Worm (Caenorhabditis elegans) whole organism, L4 larva: ENCODE data around the gene F01D5.7.
A peak's percentile ranks its signal among the peaks of the same experiment; 100 is the strongest.

ENCODE experiments used
- R02D3.7 ChIP-seq: fragments of 150-350 bp; sonication (generic microtip); optimal IDR thresholded peaks from 3 replicates; lab custom pipeline; 2014; ENCODE audit warnings: missing biosample characterization, missing genetic modification characterization
- Y105C5A.15 ChIP-seq: fragments of 200-800 bp; sonication (Bioruptor generic); IDR thresholded peaks from 2 replicates; pipeline ENCODE4 v1.3.6; 2022; ENCODE audit warnings: missing genetic modification characterization, missing compliant biosample characterization
- ZK337.2 ChIP-seq: fragments of 200-800 bp; sonication (Bioruptor generic); IDR thresholded peaks from 2 replicates; pipeline ENCODE4 v1.3.6; 2022; ENCODE audit warnings: missing genetic modification reagents, missing genetic modification characterization, missing compliant biosample characterization
- ZK546.5 ChIP-seq, 2 experiments: sonication (generic microtip); optimal IDR thresholded peaks; 2 replicates each; lab custom pipeline; 2017; ENCODE audit warnings: missing biosample characterization in 2 of 2, missing genetic modification characterization in 2 of 2
- aha-1 ChIP-seq: fragments of 150-350 bp; peaks from one replicate; lab custom pipeline; 2014; ENCODE audit warnings: missing biosample characterization, missing genetic modification characterization
- aly-2 ChIP-seq: sonication (generic microtip); optimal IDR thresholded peaks from 2 replicates; lab custom pipeline; 2018; ENCODE audit warnings: missing biosample characterization, missing genetic modification characterization
- arid-1 ChIP-seq: fragments of 200-800 bp; sonication (Bioruptor generic); conservative IDR thresholded peaks from 2 replicates; pipeline ENCODE4 v1.3.6; 2022; ENCODE audit warnings: missing genetic modification reagents, missing genetic modification characterization, missing compliant biosample characterization
- ceh-20 ChIP-seq: fragments of 200-800 bp; sonication (Bioruptor generic); IDR thresholded peaks from 2 replicates; pipeline ENCODE4 v1.3.6; 2022; ENCODE audit warnings: missing genetic modification reagents, missing genetic modification characterization, missing compliant biosample characterization
- ceh-44 ChIP-seq: fragments of 200-800 bp; sonication (Bioruptor generic); IDR thresholded peaks from 2 replicates; pipeline ENCODE4 v1.3.6; 2022; ENCODE audit warnings: missing genetic modification reagents, missing genetic modification characterization, missing compliant biosample characterization
- cey-2 ChIP-seq: sonication (generic microtip); optimal IDR thresholded peaks from 3 replicates; lab custom pipeline; 2017; ENCODE audit warnings: missing genetic modification characterization, mild to moderate bottlenecking, missing compliant biosample characterization, antibody characterized with exemption, borderline replicate concordance; ENCODE audit not compliant: insufficient read depth
- daf-12 ChIP-seq: fragments of 150-350 bp; optimal IDR thresholded peaks from 2 replicates; lab custom pipeline; 2014; ENCODE audit warnings: missing biosample characterization, missing genetic modification reagents, missing genetic modification characterization
- daf-16 ChIP-seq, 3 experiments: sonication (generic microtip); optimal IDR thresholded peaks; 2 replicates each; lab custom pipeline; 2016 to 2017; ENCODE audit warnings: missing genetic modification characterization in 3 of 3, missing genetic modification reagents in 3 of 3, mild to moderate bottlenecking in 2 of 3, missing compliant biosample characterization in 2 of 3, missing biosample characterization in 1 of 3, moderate library complexity in 1 of 3
- daf-19 ChIP-seq: fragments of 200-800 bp; sonication (Bioruptor generic); conservative IDR thresholded peaks from 2 replicates; pipeline ENCODE4 v1.3.6; 2022; ENCODE audit warnings: missing genetic modification characterization, missing compliant biosample characterization
- dmd-6 ChIP-seq: fragments of 200-800 bp; sonication (Bioruptor generic); IDR thresholded peaks from 2 replicates; pipeline ENCODE4 v1.3.6; 2022; ENCODE audit warnings: missing genetic modification reagents, missing genetic modification characterization, missing compliant biosample characterization
- dmd-8 ChIP-seq: fragments of 200-800 bp; sonication (Bioruptor generic); IDR thresholded peaks from 2 replicates; pipeline ENCODE4 v1.3.6; 2022; ENCODE audit warnings: missing genetic modification characterization, missing compliant biosample characterization
- dmd-9 ChIP-seq: fragments of 200-800 bp; sonication (Bioruptor generic); IDR thresholded peaks from 2 replicates; pipeline ENCODE4 v1.3.6; 2022; ENCODE audit warnings: missing genetic modification reagents, missing genetic modification characterization, missing compliant biosample characterization
- dve-1 ChIP-seq: sonication (generic microtip); optimal IDR thresholded peaks from 2 replicates; lab custom pipeline; 2017; ENCODE audit warnings: antibody characterized with exemption, mild to moderate bottlenecking, missing genetic modification characterization, missing compliant biosample characterization; ENCODE audit not compliant: insufficient read depth
- gei-8 ChIP-seq: fragments of 200-800 bp; sonication (Bioruptor generic); optimal IDR thresholded peaks from 2 replicates; lab custom pipeline; 2018; ENCODE audit warnings: mild to moderate bottlenecking, missing genetic modification characterization, missing compliant biosample characterization
- hlh-11 ChIP-seq: fragments of 200-800 bp; sonication (Bioruptor generic); optimal IDR thresholded peaks from 2 replicates; lab custom pipeline; 2018; ENCODE audit warnings: mild to moderate bottlenecking, missing genetic modification characterization, missing compliant biosample characterization
- hlh-30 ChIP-seq: sonication (generic microtip); optimal IDR thresholded peaks from 2 replicates; lab custom pipeline; 2017; ENCODE audit warnings: antibody characterized with exemption, mild to moderate bottlenecking, missing genetic modification characterization, missing compliant biosample characterization; ENCODE audit not compliant: insufficient read depth
- jun-1 ChIP-seq: fragments of 150-350 bp; optimal IDR thresholded peaks from 2 replicates; lab custom pipeline; 2014; ENCODE audit warnings: missing biosample characterization, missing genetic modification reagents, missing genetic modification characterization
- lin-29 ChIP-seq: fragments of 200-800 bp; sonication (Bioruptor generic); IDR thresholded peaks from 2 replicates; pipeline ENCODE4 v1.3.6; 2022; ENCODE audit warnings: missing genetic modification reagents, missing genetic modification characterization, missing compliant biosample characterization
- lsy-2 ChIP-seq, 2 experiments: fragments of 150-350 bp in 1 of 2; sonication (generic microtip) in 1 of 2; optimal IDR thresholded peaks; 2 replicates each; lab custom pipeline; 2014 to 2017; ENCODE audit warnings: missing biosample characterization in 2 of 2, missing genetic modification characterization in 2 of 2
- madf-9 ChIP-seq: fragments of 200-800 bp; sonication (Bioruptor generic); conservative IDR thresholded peaks from 2 replicates; pipeline ENCODE4 v1.3.6; 2022; ENCODE audit warnings: missing genetic modification reagents, missing genetic modification characterization, missing compliant biosample characterization
- mdt-29 ChIP-seq: fragments of 200-800 bp; sonication (Bioruptor generic); IDR thresholded peaks from 2 replicates; pipeline ENCODE4 v1.3.6; 2022; ENCODE audit warnings: missing genetic modification reagents, missing genetic modification characterization, missing compliant biosample characterization
- mxl-3 ChIP-seq: fragments of 200-800 bp; sonication (Bioruptor generic); optimal IDR thresholded peaks from 2 replicates; lab custom pipeline; 2018; ENCODE audit warnings: mild to moderate bottlenecking, missing genetic modification characterization, missing compliant biosample characterization
- nhr-10 ChIP-seq: fragments of 150-350 bp; optimal IDR thresholded peaks from 2 replicates; lab custom pipeline; 2014; ENCODE audit warnings: missing biosample characterization, missing genetic modification characterization
- nhr-11 ChIP-seq: fragments of 150-350 bp; optimal IDR thresholded peaks from 2 replicates; lab custom pipeline; 2014; ENCODE audit warnings: missing biosample characterization, missing genetic modification characterization
- nhr-237 ChIP-seq: sonication (generic microtip); optimal IDR thresholded peaks from 2 replicates; lab custom pipeline; 2017; ENCODE audit warnings: missing biosample characterization, missing genetic modification characterization
- nhr-25 ChIP-seq: sonication (generic microtip); optimal IDR thresholded peaks from 2 replicates; lab custom pipeline; 2017; ENCODE audit warnings: missing genetic modification characterization, mild to moderate bottlenecking, missing compliant biosample characterization, antibody characterized with exemption, moderate library complexity, borderline replicate concordance; ENCODE audit not compliant: insufficient read depth
- nhr-28 ChIP-seq: fragments of 150-350 bp; optimal IDR thresholded peaks from 2 replicates; lab custom pipeline; 2014; ENCODE audit warnings: missing biosample characterization, missing genetic modification characterization
- nhr-77 ChIP-seq: fragments of 150-350 bp; optimal IDR thresholded peaks from 2 replicates; lab custom pipeline; 2014; ENCODE audit warnings: missing biosample characterization, missing genetic modification characterization
- pqm-1 ChIP-seq: sonication (generic microtip); optimal IDR thresholded peaks from 2 replicates; lab custom pipeline; 2017; ENCODE audit warnings: missing biosample characterization, missing genetic modification characterization
- saeg-2 ChIP-seq: fragments of 200-800 bp; sonication (Bioruptor generic); IDR thresholded peaks from 2 replicates; pipeline ENCODE4 v1.3.6; 2022; ENCODE audit warnings: missing genetic modification reagents, missing genetic modification characterization, missing compliant biosample characterization
- sdz-12 ChIP-seq: fragments of 200-800 bp; sonication (Bioruptor generic); optimal IDR thresholded peaks from 2 replicates; lab custom pipeline; 2018; ENCODE audit warnings: mild to moderate bottlenecking, missing genetic modification characterization, missing compliant biosample characterization
- skn-1 ChIP-seq: fragments of 150-350 bp; optimal IDR thresholded peaks from 2 replicates; lab custom pipeline; 2014; ENCODE audit warnings: missing biosample characterization, missing genetic modification characterization
- snpc-1.2 ChIP-seq: fragments of 200-800 bp; sonication (Bioruptor generic); IDR thresholded peaks from 2 replicates; pipeline ENCODE4 v1.3.6; 2022; ENCODE audit warnings: missing genetic modification reagents, missing genetic modification characterization, missing compliant biosample characterization
- snpc-4 ChIP-seq: fragments of 150-350 bp; optimal IDR thresholded peaks from 2 replicates; lab custom pipeline; 2014; ENCODE audit warnings: missing biosample characterization, missing genetic modification characterization
- tag-97 ChIP-seq: fragments of 200-800 bp; sonication (Bioruptor generic); IDR thresholded peaks from 2 replicates; pipeline ENCODE4 v1.3.6; 2022; ENCODE audit warnings: missing genetic modification characterization, missing compliant biosample characterization
- tra-1 ChIP-seq: fragments of 200-800 bp; sonication (Bioruptor generic); IDR thresholded peaks from 2 replicates; pipeline ENCODE4 v1.3.6; 2022; ENCODE audit warnings: missing genetic modification reagents, missing genetic modification characterization, missing compliant biosample characterization
- unc-62 ChIP-seq, 3 experiments: fragments of 150-350 bp in 1 of 3; sonication (generic microtip); optimal IDR thresholded peaks in 2 of 3; peaks in 1 of 3; 1 replicate in 1 of 3; 2 replicates in 2 of 3; lab custom pipeline; 2014 to 2017; ENCODE audit warnings: missing biosample characterization in 3 of 3, missing genetic modification characterization in 3 of 3, missing genetic modification reagents in 3 of 3, missing genotype in 1 of 3
- zag-1 ChIP-seq: fragments of 150-350 bp; optimal IDR thresholded peaks from 2 replicates; lab custom pipeline; 2014; ENCODE audit warnings: missing biosample characterization, missing genetic modification characterization
- ztf-7 ChIP-seq: fragments of 150-350 bp; optimal IDR thresholded peaks from 2 replicates; lab custom pipeline; 2014; ENCODE audit warnings: missing biosample characterization, missing genetic modification characterization

Gene F01D5.7

ce11 chrII:14050506-14050905 lies 42.0 kb downstream of the F01D5.7 start (continued):
- TF ChIP-seq saeg-2 (GFP tag; lab: Robert Waterston, UW) (0 out of 2 replicates have a peak, but pooled peaks have one; percentile 50), ZK546.5 (tag; optimal IDR thresholded peaks at IDR 0.05; lab: Kevin White, UChicago) (no peak)

DNA sequence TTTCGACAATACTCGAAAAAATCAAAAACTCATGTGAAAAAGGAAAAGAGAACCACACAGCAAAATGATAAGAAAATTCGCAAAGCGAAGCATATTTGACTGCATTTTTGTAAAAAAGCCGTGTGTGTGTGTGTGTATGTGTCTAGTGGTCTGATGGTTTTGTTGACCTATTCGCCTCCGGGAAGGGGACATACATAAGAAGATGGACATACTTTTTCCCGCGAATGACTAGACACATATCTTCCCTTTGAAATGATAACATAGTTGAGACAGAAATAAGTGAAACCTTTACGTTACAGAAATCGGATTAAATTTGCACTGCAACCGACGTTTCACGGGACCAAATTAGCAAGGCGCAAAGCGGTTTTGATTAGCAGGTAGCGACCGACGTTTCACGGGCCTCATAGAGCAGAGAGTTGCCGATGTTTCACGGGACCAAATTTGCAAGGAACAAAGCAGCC lies 43.0 kb downstream of the F01D5.7 start:
- no peak for TF ChIP-seq lin-29 (GFP tag; lab: Robert Waterston, UW)
- no peak for TF ChIP-seq daf-12 (tag; lab: Kevin White, UChicago)
- no peak for TF ChIP-seq gei-8 (GFP tag; lab: Kevin White, UChicago)
- TF ChIP-seq hlh-30 (tag; lab: Kevin White, UChicago), result peak; percentile 50
- TF ChIP-seq dve-1 (tag; lab: Kevin White, UChicago), result peak; percentile 38
- no peak for TF ChIP-seq arid-1 (GFP tag; lab: Robert Waterston, UW)
- TF ChIP-seq aha-1 (tag; lab: Kevin White, UChicago), result peak; percentile 59
- TF ChIP-seq pqm-1 (tag; lab: Kevin White, UChicago), result peak; percentile 67
- TF ChIP-seq snpc-4 (tag; lab: Kevin White, UChicago), result no peak
- TF ChIP-seq daf-16 (GFP tag; optimal IDR thresholded peaks at IDR 0.05; lab: Kevin White, UChicago), result no peak
- TF ChIP-seq daf-16 (tag; optimal IDR thresholded peaks at IDR 0.05; lab: Kevin White, UChicago), result peak; percentile 53
- no peak for TF ChIP-seq cey-2 (tag; lab: Kevin White, UChicago)
- TF ChIP-seq lsy-2 (tag; optimal IDR thresholded peaks at IDR 0.05; lab: Kevin White, UChicago), result no peak
- TF ChIP-seq nhr-10, result no peak
- peak; percentile 89 for TF ChIP-seq nhr-28 (tag; lab: Kevin White, UChicago)
- TF ChIP-seq nhr-237 (tag; lab: Kevin White, UChicago), result no peak
- no peak for TF ChIP-seq ZK337.2 (GFP tag; lab: Robert Waterston, UW)
- no peak for TF ChIP-seq nhr-25
- no peak for TF ChIP-seq Y105C5A.15 (GFP tag; lab: Robert Waterston, UW)
- no peak for TF ChIP-seq R02D3.7
- TF ChIP-seq nhr-11 (tag; lab: Kevin White, UChicago), result no peak
- peak; percentile 89 for TF ChIP-seq nhr-77 (tag; lab: Kevin White, UChicago)
- no peak for TF ChIP-seq tra-1
- TF ChIP-seq tag-97 (GFP tag; lab: Robert Waterston, UW), result no peak
- TF ChIP-seq madf-9 (GFP tag; lab: Robert Waterston, UW), result no peak
- TF ChIP-seq dmd-9, result no peak
- TF ChIP-seq ceh-20 (GFP tag; lab: Robert Waterston, UW), result no peak
- TF ChIP-seq dmd-6 (GFP tag; lab: Robert Waterston, UW), result peak; percentile 43; the same call in 1 of the 2 replicates
- TF ChIP-seq mxl-3 (GFP tag; lab: Kevin White, UChicago), result peak; percentile 30
- TF ChIP-seq snpc-1.2 (GFP tag; lab: Robert Waterston, UW), result no peak
- no peak for TF ChIP-seq daf-19
- no peak for TF ChIP-seq unc-62 (GFP tag; optimal IDR thresholded peaks at IDR 0.05 in 1 of 2; lab: Kevin White, UChicago)
- TF ChIP-seq unc-62 (tag; optimal IDR thresholded peaks at IDR 0.05; lab: Kevin White, UChicago), result no peak
- TF ChIP-seq zag-1 (tag; lab: Kevin White, UChicago), result no peak
- TF ChIP-seq skn-1 (tag; lab: Kevin White, UChicago), result no peak
- TF ChIP-seq ztf-7 (tag; lab: Kevin White, UChicago), result no peak
- TF ChIP-seq sdz-12 (GFP tag; lab: Kevin White, UChicago), result no peak
- no peak for TF ChIP-seq jun-1 (tag; lab: Kevin White, UChicago)
- no peak for TF ChIP-seq ceh-44
- no peak for TF ChIP-seq dmd-8 (GFP tag; lab: Robert Waterston, UW)
- TF ChIP-seq mdt-29 (GFP tag; lab: Robert Waterston, UW), result no peak
- peak; percentile 65 for TF ChIP-seq hlh-11 (tag; lab: Kevin White, UChicago)
- no peak for TF ChIP-seq aly-2 (tag; lab: Kevin White, UChicago)
- TF ChIP-seq, all 104 proteins: peak for 10
